Fruit fly (Drosophila melanogaster) whole organism, prepupa: ENCODE results near the gene Nepl18.
A peak's percentile ranks its signal among the peaks of the same experiment; 100 is the strongest.

Experiments used
- Blimp-1 ChIP-seq: fragments of 200-800 bp; sonication (Bioruptor generic); optimal IDR thresholded peaks from 3 replicates; lab custom pipeline; 2017; ENCODE audit warnings: missing biosample characterization, missing genetic modification characterization, mild to moderate bottlenecking, moderate library complexity, missing genetic modification reagents
- CG10669 ChIP-seq: fragments of 200-800 bp; sonication (Bioruptor generic); optimal IDR thresholded peaks from 3 replicates; lab custom pipeline; 2018; ENCODE audit warnings: missing biosample characterization, mild to moderate bottlenecking, missing genetic modification characterization, moderate library complexity
- CG11294 ChIP-seq: fragments of 200-800 bp; sonication (Bioruptor generic); IDR thresholded peaks from 2 replicates; pipeline ENCODE4 v1.3.6; 2022; ENCODE audit warnings: missing biosample characterization, missing genetic modification characterization
- CG11762 ChIP-seq: fragments of 200-800 bp; sonication (Bioruptor generic); optimal IDR thresholded peaks from 3 replicates; lab custom pipeline; 2016; ENCODE audit warnings: missing biosample characterization, missing genetic modification characterization; ENCODE audit not compliant: insufficient read depth
- CG15336 ChIP-seq: fragments of 200-800 bp; sonication (Bioruptor generic); IDR thresholded peaks from 2 replicates; pipeline ENCODE4 v1.3.6; 2022; ENCODE audit warnings: missing biosample characterization, missing genetic modification characterization
- CG1621 ChIP-seq: fragments of 200-800 bp; sonication (Bioruptor generic); optimal IDR thresholded peaks from 3 replicates; lab custom pipeline; 2018; ENCODE audit warnings: missing biosample characterization, mild to moderate bottlenecking, missing genetic modification characterization
- CG16779 ChIP-seq: fragments of 200-800 bp; sonication (Bioruptor generic); optimal IDR thresholded peaks from 3 replicates; lab custom pipeline; 2017; ENCODE audit warnings: missing biosample characterization, mild to moderate bottlenecking, missing genetic modification characterization
- CG31627 ChIP-seq: fragments of 200-800 bp; sonication (Bioruptor generic); optimal IDR thresholded peaks from 3 replicates; lab custom pipeline; 2016; ENCODE audit warnings: missing biosample characterization, missing genetic modification characterization
- CG32006 ChIP-seq: fragments of 200-800 bp; sonication (Bioruptor generic); optimal IDR thresholded peaks from 3 replicates; lab custom pipeline; 2017; ENCODE audit warnings: missing biosample characterization, mild to moderate bottlenecking, missing genetic modification characterization
- CG3919 ChIP-seq: fragments of 200-800 bp; sonication (Bioruptor generic); optimal IDR thresholded peaks from 3 replicates; lab custom pipeline; 2016; ENCODE audit warnings: missing biosample characterization, missing genetic modification characterization
- CG4318 ChIP-seq: fragments of 200-800 bp; sonication (Bioruptor generic); optimal IDR thresholded peaks from 3 replicates; lab custom pipeline; 2017; ENCODE audit warnings: missing biosample characterization, mild to moderate bottlenecking, missing genetic modification characterization
- CG6163 ChIP-seq: fragments of 200-800 bp; sonication (Bioruptor generic); IDR thresholded peaks from 3 replicates; pipeline ENCODE4 v1.3.6; 2022; ENCODE audit warnings: missing biosample characterization, missing genetic modification characterization
- CG6792 ChIP-seq: fragments of 200-800 bp; sonication (Bioruptor generic); optimal IDR thresholded peaks from 3 replicates; lab custom pipeline; 2016; ENCODE audit warnings: missing biosample characterization, missing genetic modification characterization
- CG6808 ChIP-seq: fragments of 200-800 bp; sonication (Bioruptor generic); optimal IDR thresholded peaks from 3 replicates; lab custom pipeline; 2017; ENCODE audit warnings: missing biosample characterization, missing genetic modification characterization, mild to moderate bottlenecking, moderate library complexity, missing genetic modification reagents
- CG6854 ChIP-seq: fragments of 200-800 bp; sonication (Bioruptor generic); optimal IDR thresholded peaks from 2 replicates; lab custom pipeline; 2017; ENCODE audit warnings: missing biosample characterization, mild to moderate bottlenecking, missing genetic modification characterization
- CG7368 ChIP-seq: fragments of 200-800 bp; sonication (Bioruptor generic); optimal IDR thresholded peaks from 3 replicates; lab custom pipeline; 2016; ENCODE audit warnings: missing biosample characterization, missing genetic modification characterization
- CG8632 ChIP-seq: fragments of 200-800 bp; sonication (Bioruptor generic); optimal IDR thresholded peaks from 3 replicates; lab custom pipeline; 2016; ENCODE audit warnings: missing biosample characterization, missing genetic modification characterization
- Eip78C ChIP-seq: fragments of 200-800 bp; sonication (Bioruptor generic); peaks from one replicate; lab custom pipeline; 2016; ENCODE audit warnings: missing biosample characterization, missing genetic modification characterization
- Ets21C ChIP-seq: fragments of 200-800 bp; sonication (Bioruptor generic); optimal IDR thresholded peaks from 3 replicates; lab custom pipeline; 2016; ENCODE audit warnings: missing biosample characterization, missing genetic modification characterization
- Ets96B ChIP-seq: fragments of 200-800 bp; optimal IDR thresholded peaks from 2 replicates; lab custom pipeline; 2019; ENCODE audit warnings: missing biosample characterization, mild to moderate bottlenecking, missing genetic modification characterization, moderate library complexity
- Gug ChIP-seq: fragments of 200-800 bp; sonication (Bioruptor generic); IDR thresholded peaks from 2 replicates; pipeline ENCODE4 v1.3.6; 2022; ENCODE audit warnings: missing biosample characterization, missing genetic modification characterization
- Hr39 ChIP-seq: fragments of 200-800 bp; sonication (Bioruptor generic); optimal IDR thresholded peaks from 2 replicates; lab custom pipeline; 2016; ENCODE audit warnings: missing biosample characterization, missing genetic modification characterization
- Hr4 ChIP-seq: fragments of 200-800 bp; sonication (Bioruptor generic); optimal IDR thresholded peaks from 3 replicates; lab custom pipeline; 2016; ENCODE audit warnings: missing biosample characterization, missing genetic modification characterization
- Lpt ChIP-seq: fragments of 200-800 bp; sonication (Bioruptor generic); optimal IDR thresholded peaks from 3 replicates; lab custom pipeline; 2016; ENCODE audit warnings: missing biosample characterization, missing genetic modification characterization
- OdsH ChIP-seq: fragments of 200-800 bp; sonication (Bioruptor generic); optimal IDR thresholded peaks from 3 replicates; lab custom pipeline; 2016; ENCODE audit warnings: missing biosample characterization, missing genetic modification characterization
- Smox ChIP-seq: fragments of 200-800 bp; sonication (Bioruptor generic); optimal IDR thresholded peaks from 3 replicates; lab custom pipeline; 2016; ENCODE audit warnings: missing biosample characterization, missing genetic modification characterization
- Sox102F ChIP-seq: fragments of 200-800 bp; sonication (Bioruptor generic); optimal IDR thresholded peaks from 2 replicates; lab custom pipeline; 2016; ENCODE audit warnings: missing biosample characterization, mild to moderate bottlenecking, missing genetic modification characterization
- Sox14 ChIP-seq: fragments of 200-800 bp; sonication (Bioruptor generic); optimal IDR thresholded peaks from 3 replicates; lab custom pipeline; 2016; ENCODE audit warnings: missing biosample characterization, missing genetic modification characterization
- Sox15 ChIP-seq: fragments of 200-800 bp; sonication (Bioruptor generic); optimal IDR thresholded peaks from 3 replicates; lab custom pipeline; 2016; ENCODE audit warnings: missing biosample characterization, missing genetic modification characterization
- achi ChIP-seq: fragments of 200-800 bp; sonication (Bioruptor generic); optimal IDR thresholded peaks from 3 replicates; lab custom pipeline; 2016; ENCODE audit warnings: missing biosample characterization, missing genetic modification characterization
- acj6 ChIP-seq: fragments of 200-800 bp; sonication (Bioruptor generic); optimal IDR thresholded peaks from 3 replicates; lab custom pipeline; 2016; ENCODE audit warnings: missing biosample characterization, missing genetic modification characterization
- dac ChIP-seq: fragments of 200-800 bp; sonication (Bioruptor generic); optimal IDR thresholded peaks from 2 replicates; lab custom pipeline; 2017; ENCODE audit warnings: missing biosample characterization, mild to moderate bottlenecking, missing genetic modification characterization
- eg ChIP-seq: fragments of 200-800 bp; sonication (Bioruptor generic); IDR thresholded peaks from 3 replicates; pipeline ENCODE4 v1.3.6; 2022; ENCODE audit warnings: missing biosample characterization, missing genetic modification characterization
- esn ChIP-seq: fragments of 200-800 bp; sonication (Bioruptor generic); optimal IDR thresholded peaks from 2 replicates; lab custom pipeline; 2016; ENCODE audit warnings: missing biosample characterization, mild to moderate bottlenecking, missing genetic modification characterization, moderate library complexity
- fd59A ChIP-seq: fragments of 200-800 bp; sonication (Bioruptor generic); optimal IDR thresholded peaks from 2 replicates; lab custom pipeline; 2017; ENCODE audit warnings: missing biosample characterization, mild to moderate bottlenecking, missing genetic modification characterization, missing genetic modification reagents
- fd85E ChIP-seq: fragments of 200-800 bp; sonication (Bioruptor generic); optimal IDR thresholded peaks from 3 replicates; lab custom pipeline; 2016; ENCODE audit warnings: missing biosample characterization, missing genetic modification characterization
- lz ChIP-seq: fragments of 200-800 bp; sonication (Bioruptor generic); optimal IDR thresholded peaks from 3 replicates; lab custom pipeline; 2016; ENCODE audit warnings: missing biosample characterization, missing genetic modification characterization
- net ChIP-seq: fragments of 200-800 bp; sonication (Bioruptor generic); optimal IDR thresholded peaks from 3 replicates; lab custom pipeline; 2016; ENCODE audit warnings: missing biosample characterization, missing genetic modification characterization
- salr ChIP-seq, 2 experiments: fragments of 200-800 bp; sonication (Bioruptor generic); optimal IDR thresholded peaks; 3 replicates each; lab custom pipeline; 2016 to 2018; ENCODE audit warnings: missing biosample characterization in 2 of 2, missing genetic modification characterization in 2 of 2, mild to moderate bottlenecking in 1 of 2
- ss ChIP-seq, 2 experiments: fragments of 200-800 bp; sonication (Bioruptor generic); optimal IDR thresholded peaks; 2 replicates in 1 of 2; 3 replicates in 1 of 2; lab custom pipeline; 2017 to 2018; ENCODE audit warnings: mild to moderate bottlenecking in 2 of 2, missing biosample characterization in 2 of 2, missing genetic modification characterization in 2 of 2, moderate library complexity in 1 of 2
- svp ChIP-seq: fragments of 200-800 bp; sonication (Bioruptor generic); peaks from one replicate; lab custom pipeline; 2016; ENCODE audit warnings: missing biosample characterization, missing genetic modification characterization
- topi ChIP-seq: fragments of 200-800 bp; sonication (Bioruptor generic); optimal IDR thresholded peaks from 3 replicates; lab custom pipeline; 2016; ENCODE audit warnings: missing biosample characterization, missing genetic modification characterization
- vri ChIP-seq: fragments of 200-800 bp; sonication (Bioruptor generic); optimal IDR thresholded peaks from 3 replicates; lab custom pipeline; 2016; ENCODE audit warnings: missing biosample characterization, mild to moderate bottlenecking, missing genetic modification characterization

Gene Nepl18

DNA sequence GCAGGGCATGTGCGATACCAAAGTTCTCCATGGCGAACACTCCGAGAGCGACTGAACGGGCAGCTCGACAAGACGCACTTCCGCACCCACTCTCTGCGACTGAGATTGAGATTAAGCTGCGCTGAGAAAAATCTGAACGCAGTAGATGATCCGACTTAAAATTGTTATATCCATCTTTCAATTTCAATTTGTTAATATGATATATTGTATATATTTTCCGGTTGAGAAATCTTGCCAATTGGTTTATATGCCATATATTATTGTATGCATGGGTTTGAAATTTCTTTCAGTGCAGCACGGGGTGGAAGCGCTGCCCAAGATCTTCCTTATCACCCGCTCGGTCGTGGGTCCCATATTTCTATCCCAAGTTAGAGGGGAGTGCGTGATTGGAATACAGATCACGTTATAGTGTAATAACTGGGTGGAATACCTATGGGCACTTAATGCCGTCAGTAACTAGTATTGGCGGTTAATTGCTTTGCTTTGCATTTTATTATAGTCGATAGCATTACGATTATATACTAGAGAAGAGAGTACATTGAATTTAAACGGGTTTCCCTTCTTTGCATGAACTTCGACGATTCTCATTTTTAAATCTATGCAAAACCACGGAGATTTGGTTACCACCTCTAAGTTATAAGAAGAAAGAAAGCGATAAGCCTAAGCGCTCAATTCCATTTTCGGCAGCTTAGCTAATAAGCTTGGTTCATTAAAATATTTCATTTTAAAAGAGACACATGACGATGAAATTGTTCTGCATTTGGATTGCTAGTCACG lies 4.8 kb downstream of the Nepl18 start, which contains the start of the genes Nepl19 and Nepl20 (continued):
- TF ChIP-seq Ets21C (GFP tag; lab: Kevin White, UChicago): peak; percentile 67
- TF ChIP-seq fd85E (GFP tag; lab: Kevin White, UChicago): peak; percentile 56
- peak; percentile 85 for TF ChIP-seq CG6808 (GFP tag; lab: Kevin White, UChicago)
- TF ChIP-seq CG6854 (GFP tag; lab: Kevin White, UChicago): no peak
- TF ChIP-seq Hr4 (GFP tag; lab: Kevin White, UChicago): peak; percentile 91
- TF ChIP-seq achi (GFP tag; lab: Kevin White, UChicago): peak; percentile 84
- peak; percentile 74 to 85 for TF ChIP-seq ss (GFP tag; optimal IDR thresholded peaks at IDR 0.05; lab: Kevin White, UChicago)
- TF ChIP-seq net (GFP tag; lab: Kevin White, UChicago): peak; percentile 89
- TF ChIP-seq topi (GFP tag; lab: Kevin White, UChicago): peak; percentile 90
- TF ChIP-seq acj6: peak; percentile 91
- TF ChIP-seq Gug (GFP tag; lab: Robert Waterston, UW): peak; percentile 93
- TF ChIP-seq Sox102F (GFP tag; lab: Kevin White, UChicago): peak; percentile 87
- peak; percentile 79 for TF ChIP-seq Lpt (GFP tag; lab: Kevin White, UChicago)
- peak; percentile 77 for TF ChIP-seq vri (GFP tag; lab: Kevin White, UChicago)
- peak; percentile 94 for TF ChIP-seq CG6163 (GFP tag; lab: Robert Waterston, UW)
- peak; percentile 73 for TF ChIP-seq CG4318 (GFP tag; lab: Kevin White, UChicago)

DNA sequence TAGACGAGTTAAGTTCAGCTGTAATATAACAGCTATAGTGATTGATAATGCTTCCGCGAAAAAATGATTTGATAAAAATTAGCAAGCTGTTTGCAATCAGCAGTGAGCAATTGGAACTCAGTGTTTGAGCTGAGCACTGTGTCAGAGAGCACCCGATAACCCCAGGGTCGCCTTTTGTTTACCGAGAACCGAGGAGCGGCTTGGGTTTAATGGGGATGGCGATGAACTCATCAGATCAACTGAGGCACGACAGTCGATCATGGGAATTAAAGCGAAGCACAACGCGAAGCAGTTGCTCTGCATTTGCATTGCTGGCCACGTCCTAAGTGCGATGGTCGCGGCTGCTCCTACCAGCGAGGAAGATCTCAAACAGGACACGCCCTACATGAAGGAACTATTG lies 8.0 kb downstream of the Nepl18 start, which contains the start of gene Nepl21:
Gene Nepl21, plus strand, starts transcription at position 260 of the 400 bp plus-strand sequence.
- TF ChIP-seq CG7368 (GFP tag; lab: Kevin White, UChicago) (no peak), svp (GFP tag; lab: Kevin White, UChicago) (peak; percentile 100)

dm6 chr3R:28886813-28887212 lies 11.4 kb downstream of the Nepl18 start:
- TF ChIP-seq CG16779 (tag; lab: Kevin White, UChicago) (no peak), CG8632 (no peak), CG3919 (GFP tag; lab: Kevin White, UChicago) (no peak), OdsH (GFP tag; lab: Kevin White, UChicago) (no peak), CG15336 (GFP tag; lab: Robert Waterston, UW) (no peak), fd59A (GFP tag; lab: Kevin White, UChicago) (no peak), salr (GFP tag; optimal IDR thresholded peaks at IDR 0.05; lab: Kevin White, UChicago) (no peak)

- no peak for TF ChIP-seq CG11762 (GFP tag; lab: Kevin White, UChicago)
- no peak for TF ChIP-seq Ets96B (tag; lab: Kevin White, UChicago)
- TF ChIP-seq CG3919 (GFP tag; lab: Kevin White, UChicago): peak; percentile 12
- peak; percentile 27 for TF ChIP-seq Hr39
- no peak for TF ChIP-seq Smox (GFP tag; lab: Kevin White, UChicago)
- TF ChIP-seq lz: peak; percentile 57
- TF ChIP-seq CG6792 (GFP tag; lab: Kevin White, UChicago): no peak
- TF ChIP-seq vri (GFP tag; lab: Kevin White, UChicago): peak; percentile 33
- no peak for TF ChIP-seq Eip78C (GFP tag; lab: Kevin White, UChicago)
- no peak for TF ChIP-seq eg (GFP tag; lab: Robert Waterston, UW)
- peak; percentile 36 for TF ChIP-seq Sox14 (GFP tag; lab: Kevin White, UChicago)
- TF ChIP-seq CG6854 (GFP tag; lab: Kevin White, UChicago): no peak
- no peak for TF ChIP-seq achi (GFP tag; lab: Kevin White, UChicago)
- no peak for TF ChIP-seq CG11294
- TF ChIP-seq Blimp-1 (GFP tag; lab: Kevin White, UChicago): no peak
- TF ChIP-seq dac (GFP tag; lab: Kevin White, UChicago): no peak
- no peak for TF ChIP-seq CG1621 (tag; lab: Kevin White, UChicago)
- TF ChIP-seq CG32006 (GFP tag; lab: Kevin White, UChicago): no peak
- peak; percentile 32 for TF ChIP-seq esn (GFP tag; lab: Kevin White, UChicago)
- no peak for TF ChIP-seq Sox15 (GFP tag; lab: Kevin White, UChicago)
- no peak for TF ChIP-seq CG10669
- peak; percentile 42 for TF ChIP-seq CG31627 (GFP tag; lab: Kevin White, UChicago)
Observed at dm6 chr3R:28887559-28888432, 12.4 kb downstream of the Nepl18 start, which contains the start of the genes CG33203 and Doa. Gene CG33203, minus strand, starts transcription at chr3R:28887709. Gene Doa, plus strand, starts transcription at chr3R:28888073.
